In genomic region chrIII:11933539-11933938, ce11 we compare ENCODE assay signal across 3 worm cellular contexts.
TF ChIP-seq lines count a peak whose summit lies in the region.

Gene dolk-1, minus strand, starts transcription at chrIII:11933639.

TF ChIP-seq in whole organism, L4 larva, 104 proteins besides CTCF, POLR2A, EP300 and RAD21:
- TF ChIP-seq T26A8.4 (GFP tag; IDR thresholded peaks at IDR 0.05; lab: Robert Waterston, UW) (0 out of 2 replicates have a peak, but pooled peaks have one; percentile 12), attf-4 (tag; optimal IDR thresholded peaks at IDR 0.05; lab: Kevin White, UChicago) (no peak)
TF ChIP-seq in whole organism, L4 larva: peak in this region for 1.

TF ChIP-seq in whole organism, midembryonic, 9 proteins besides CTCF, POLR2A, EP300 and RAD21:
- TF ChIP-seq med-1 (GFP tag; optimal IDR thresholded peaks at IDR 0.05; lab: Kevin White, UChicago; ENCODE audit: insufficient read depth) (no peak), ztf-29 (GFP tag; IDR thresholded peaks at IDR 0.05; lab: Robert Waterston, UW) (no peak), ref-1 (GFP tag; conservative IDR thresholded peaks at IDR 0.05; lab: Robert Waterston, UW) (no peak), klf-2 (GFP tag; conservative IDR thresholded peaks at IDR 0.05; lab: Robert Waterston, UW) (no peak), flt-1 (GFP tag; IDR thresholded peaks at IDR 0.05; lab: Robert Waterston, UW) (0 out of 2 replicates have a peak, but pooled peaks have one; percentile 38), T22C8.4 (GFP tag; IDR thresholded peaks at IDR 0.05; lab: Robert Waterston, UW) (no peak), cog-1 (tag; optimal IDR thresholded peaks at IDR 0.05; lab: Kevin White, UChicago) (no peak)

TF ChIP-seq in whole organism, young adult, 124 proteins besides CTCF, POLR2A, EP300 and RAD21:
- TF ChIP-seq lsy-27 (tag; optimal IDR thresholded peaks at IDR 0.05; lab: Kevin White, UChicago; ENCODE audit: borderline replicate concordance, insufficient read depth) (no peak), cebp-1 (GFP tag; IDR thresholded peaks at IDR 0.05; lab: Robert Waterston, UW) (no peak), cebp-1 (tag; optimal IDR thresholded peaks at IDR 0.05; lab: Kevin White, UChicago) (peak; percentile 31), B0035.1 (tag; optimal IDR thresholded peaks at IDR 0.05; lab: Kevin White, UChicago) (no peak)
